Fruit fly (Drosophila melanogaster) S2 (cell line): Measurements from ENCODE around the gene CG4829.

ENCODE experiments used
- CG8478 ChIP-seq: fragments of >200 bp; optimal IDR thresholded peaks from 2 replicates; lab custom pipeline; 2018
- CTCF ChIP-seq, 2 experiments: fragments of >200 bp; optimal IDR thresholded peaks; 2 replicates each; lab custom pipeline; 2018

DNA sequence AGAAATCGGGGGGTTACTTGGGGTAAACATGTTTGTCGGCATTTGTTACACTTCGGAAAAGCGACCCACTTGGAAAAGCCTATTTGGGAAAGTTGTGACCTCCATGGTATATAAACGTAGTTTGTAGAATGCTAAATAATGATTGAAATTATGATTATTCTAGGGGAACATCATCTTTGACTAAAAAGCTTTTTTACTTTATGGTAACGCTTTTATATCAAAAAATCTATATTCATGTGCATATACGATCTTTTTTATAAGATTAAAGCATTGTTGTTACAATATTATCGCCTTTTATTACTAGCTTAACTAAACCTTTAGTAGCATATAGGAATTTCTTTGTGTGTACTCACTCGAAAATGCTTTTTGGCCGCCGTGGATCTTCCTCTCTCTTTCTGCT, 22.8 kb downstream of the CG4829 start:
- no peak for TF ChIP-seq CTCF (optimal IDR thresholded peaks at IDR 0.05; lab: Kevin White, UChicago)
- no peak for TF ChIP-seq CG8478 (lab: Kevin White, UChicago)
